Worm (Caenorhabditis elegans) whole organism, young adult: ENCODE results near the gene dot-1.4.

Experiments used
- B0336.3 ChIP-seq: fragments of 200-800 bp; sonication (Bioruptor generic); IDR thresholded peaks from 2 replicates; pipeline ENCODE4 v1.3.6; 2022; ENCODE audit warnings: missing genetic modification characterization, missing compliant biosample characterization
- F10E7.11 ChIP-seq: sonication (generic microtip); optimal IDR thresholded peaks from 2 replicates; lab custom pipeline; 2017; ENCODE audit warnings: mild to moderate bottlenecking, missing genetic modification characterization, moderate library complexity, missing compliant biosample characterization
- F23B12.7 ChIP-seq: sonication (generic microtip); optimal IDR thresholded peaks from 2 replicates; lab custom pipeline; 2017; ENCODE audit warnings: missing genetic modification characterization, mild to moderate bottlenecking, missing compliant biosample characterization, antibody characterized with exemption, moderate library complexity; ENCODE audit not compliant: insufficient read depth
- F57C9.4 ChIP-seq: sonication (generic microtip); optimal IDR thresholded peaks from 2 replicates; lab custom pipeline; 2017; ENCODE audit warnings: mild to moderate bottlenecking, missing genetic modification characterization, missing compliant biosample characterization
- K11D2.4 ChIP-seq: fragments of 200-800 bp; sonication (Bioruptor generic); IDR thresholded peaks from 2 replicates; pipeline ENCODE4 v1.3.6; 2022; ENCODE audit warnings: missing genetic modification reagents, missing genetic modification characterization, missing compliant biosample characterization
- aptf-2 ChIP-seq: fragments of 200-800 bp; sonication (Bioruptor generic); conservative IDR thresholded peaks from 2 replicates; pipeline ENCODE4 v1.3.6; 2022; ENCODE audit warnings: missing genetic modification reagents, missing genetic modification characterization, missing compliant biosample characterization
- aptf-3 ChIP-seq: fragments of 200-800 bp; sonication (Bioruptor generic); IDR thresholded peaks from 2 replicates; pipeline ENCODE4 v1.3.6; 2022; ENCODE audit warnings: missing genetic modification characterization, missing compliant biosample characterization
- attf-3 ChIP-seq: fragments of 200-800 bp; sonication (Bioruptor generic); conservative IDR thresholded peaks from 2 replicates; pipeline ENCODE4 v1.3.6; 2022; ENCODE audit warnings: missing genetic modification reagents, missing genetic modification characterization, missing compliant biosample characterization
- bed-1 ChIP-seq: fragments of 200-800 bp; sonication (Bioruptor generic); IDR thresholded peaks from 2 replicates; pipeline ENCODE4 v1.3.6; 2022; ENCODE audit warnings: missing genetic modification reagents, missing genetic modification characterization, missing compliant biosample characterization
- cebp-1 ChIP-seq, 2 experiments: fragments of 200-800 bp in 1 of 2; sonication (Bioruptor generic) in 1 of 2; sonication (generic microtip) in 1 of 2; IDR thresholded peaks in 1 of 2; optimal IDR thresholded peaks in 1 of 2; 2 replicates each; pipeline versions ENCODE4 v1.3.6 to Lab custom; 2017 to 2022; ENCODE audit warnings: missing compliant biosample characterization in 2 of 2, missing genetic modification characterization in 2 of 2, mild to moderate bottlenecking in 1 of 2, missing genetic modification reagents in 1 of 2, moderate library complexity in 1 of 2
- ceh-58 ChIP-seq: fragments of 200-800 bp; sonication (Bioruptor generic); IDR thresholded peaks from 2 replicates; pipeline ENCODE4 v1.3.6; 2022; ENCODE audit warnings: missing genetic modification characterization, missing compliant biosample characterization
- egl-18 ChIP-seq: fragments of 200-800 bp; sonication (Bioruptor generic); IDR thresholded peaks from 2 replicates; pipeline ENCODE4 v1.3.6; 2022; ENCODE audit warnings: missing genetic modification reagents, missing genetic modification characterization, missing compliant biosample characterization
- egrh-3 ChIP-seq: fragments of 200-800 bp; sonication (Bioruptor generic); IDR thresholded peaks from 2 replicates; pipeline ENCODE4 v1.3.6; 2022; ENCODE audit warnings: missing genetic modification reagents, missing genetic modification characterization, missing compliant biosample characterization
- ets-4 ChIP-seq: fragments of 200-800 bp; sonication (Bioruptor generic); optimal IDR thresholded peaks from 2 replicates; lab custom pipeline; 2018; ENCODE audit warnings: mild to moderate bottlenecking, missing genetic modification characterization, missing compliant biosample characterization
- hmg-1.2 ChIP-seq: fragments of 200-800 bp; sonication (Bioruptor generic); IDR thresholded peaks from 2 replicates; pipeline ENCODE4 v1.3.6; 2022; ENCODE audit warnings: missing genetic modification reagents, missing genetic modification characterization, missing compliant biosample characterization
- let-526 ChIP-seq: fragments of 200-800 bp; sonication (Bioruptor generic); IDR thresholded peaks from 2 replicates; pipeline ENCODE4 v1.3.6; 2022; ENCODE audit warnings: missing genetic modification reagents, missing genetic modification characterization, missing compliant biosample characterization
- lin-26 ChIP-seq: fragments of 200-800 bp; sonication (Bioruptor generic); IDR thresholded peaks from 2 replicates; pipeline ENCODE4 v1.3.6; 2022; ENCODE audit warnings: missing genetic modification reagents, missing genetic modification characterization, missing compliant biosample characterization
- madf-6 ChIP-seq: fragments of 200-800 bp; sonication (Bioruptor generic); IDR thresholded peaks from 2 replicates; pipeline ENCODE4 v1.3.6; 2022; ENCODE audit warnings: missing genetic modification reagents, missing genetic modification characterization, missing compliant biosample characterization
- mxl-1 ChIP-seq: sonication (generic microtip); optimal IDR thresholded peaks from 2 replicates; lab custom pipeline; 2016; ENCODE audit warnings: missing genetic modification characterization, missing compliant biosample characterization
- nfyb-1 ChIP-seq: fragments of 200-800 bp; sonication (Bioruptor generic); IDR thresholded peaks from 2 replicates; pipeline ENCODE4 v1.3.6; 2022; ENCODE audit warnings: missing genetic modification reagents, missing genetic modification characterization, missing compliant biosample characterization
- nhr-179 ChIP-seq: sonication (generic microtip); optimal IDR thresholded peaks from 2 replicates; lab custom pipeline; 2016; ENCODE audit warnings: mild to moderate bottlenecking, missing genetic modification characterization, missing compliant biosample characterization
- nhr-80 ChIP-seq: sonication (generic microtip); optimal IDR thresholded peaks from 2 replicates; lab custom pipeline; 2016; ENCODE audit warnings: missing genetic modification characterization, missing compliant biosample characterization
- pbrm-1 ChIP-seq: fragments of 200-800 bp; sonication (Bioruptor generic); IDR thresholded peaks from 2 replicates; pipeline ENCODE4 v1.3.6; 2022; ENCODE audit warnings: missing genetic modification reagents, missing genetic modification characterization, missing compliant biosample characterization
- rcor-1 ChIP-seq: fragments of 200-800 bp; sonication (Bioruptor generic); IDR thresholded peaks from 2 replicates; pipeline ENCODE4 v1.3.6; 2022; ENCODE audit warnings: missing genetic modification reagents, missing genetic modification characterization, missing compliant biosample characterization
- repo-1 ChIP-seq: sonication (generic microtip); optimal IDR thresholded peaks from 2 replicates; lab custom pipeline; 2017; ENCODE audit warnings: mild to moderate bottlenecking, missing genetic modification characterization, missing compliant biosample characterization
- snpc-1.1 ChIP-seq: sonication (generic microtip); optimal IDR thresholded peaks from 2 replicates; lab custom pipeline; 2017; ENCODE audit warnings: missing genetic modification characterization, mild to moderate bottlenecking, missing compliant biosample characterization, antibody characterized with exemption, moderate library complexity, missing genotype, missing genetic modification reagents; ENCODE audit not compliant: insufficient read depth
- snpc-3.4 ChIP-seq: sonication (generic microtip); optimal IDR thresholded peaks from 2 replicates; lab custom pipeline; 2017; ENCODE audit warnings: missing genetic modification characterization, mild to moderate bottlenecking, missing compliant biosample characterization, antibody characterized with exemption, moderate library complexity, missing genotype, missing genetic modification reagents
- snpc-4 ChIP-seq, 5 experiments: fragments of 150-350 bp in 1 of 5; sonication (generic microtip) in 4 of 5; optimal IDR thresholded peaks; 2 replicates each; lab custom pipeline; 2014 to 2018; ENCODE audit warnings: missing genetic modification characterization in 5 of 5, missing biosample characterization in 3 of 5, antibody characterized with exemption in 2 of 5, mild to moderate bottlenecking in 2 of 5, missing compliant biosample characterization in 2 of 5, missing genotype in 2 of 5, moderate library complexity in 2 of 5, missing genetic modification reagents in 1 of 5
- unc-62 ChIP-seq: fragments of 150-350 bp; optimal IDR thresholded peaks from 2 replicates; lab custom pipeline; 2014; ENCODE audit warnings: missing biosample characterization, missing genetic modification reagents, missing genetic modification characterization
- ztf-26 ChIP-seq: sonication (generic microtip); optimal IDR thresholded peaks from 2 replicates; lab custom pipeline; 2017; ENCODE audit warnings: missing genetic modification characterization, missing compliant biosample characterization

dot-1.4 gene

DNA sequence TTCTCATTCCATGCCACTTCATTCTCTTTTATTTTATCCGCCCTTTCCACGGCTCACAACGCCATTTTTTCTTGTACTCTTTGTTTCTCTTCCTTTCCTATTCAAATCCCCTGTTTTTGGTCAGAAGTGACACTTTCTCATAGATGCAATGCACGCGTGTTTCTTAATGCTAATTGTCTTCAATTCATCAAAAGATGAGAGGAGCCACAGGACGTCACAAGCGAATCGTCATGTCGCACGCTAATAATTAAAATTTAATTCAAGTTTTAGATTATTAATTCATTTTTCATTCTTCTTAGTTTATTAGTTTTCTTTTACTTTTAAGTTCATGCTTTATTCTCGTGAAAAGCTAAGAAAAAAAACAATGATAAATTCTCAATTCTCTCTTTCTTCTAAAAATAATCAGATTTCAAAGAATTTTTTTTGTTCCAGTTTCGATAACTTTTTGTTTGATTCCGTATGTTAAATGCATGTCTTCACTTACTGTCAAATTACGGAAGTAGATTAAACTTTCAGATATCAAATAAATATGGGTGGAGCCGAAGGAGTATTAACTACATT is 10.7 kb downstream of the dot-1.4 start, which contains the start of gene Y62H9A.14 (continued):
- TF ChIP-seq aptf-2 (GFP tag; lab: Robert Waterston, UW): no peak

DNA sequence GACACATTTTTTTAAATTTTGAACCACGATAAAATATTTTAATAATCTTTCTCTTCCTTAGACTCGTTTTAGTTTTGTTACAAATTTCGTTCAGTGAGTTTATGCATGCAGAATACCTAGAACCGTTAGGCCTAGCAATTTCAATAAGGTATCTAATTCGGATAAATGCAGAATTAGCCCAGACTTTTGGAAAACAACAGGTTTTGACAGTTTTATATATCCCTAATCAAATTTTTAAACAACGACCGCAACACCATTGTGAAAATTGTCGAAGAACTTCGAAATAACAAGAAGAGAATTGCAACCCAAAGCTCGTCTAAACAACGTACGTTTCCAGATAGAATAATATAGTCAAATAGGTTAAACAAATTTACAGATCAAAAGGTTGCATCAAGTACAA is 13.5 kb downstream of the dot-1.4 start, which contains the start of gene Y62H9A.16:
Gene Y62H9A.16 (plus strand): TSS at position 301 of the 400 bp plus-strand sequence.
- no peak for TF ChIP-seq cebp-1 (GFP tag; IDR thresholded peaks at IDR 0.05; lab: Robert Waterston, UW)
- no peak for TF ChIP-seq cebp-1 (tag; optimal IDR thresholded peaks at IDR 0.05; lab: Kevin White, UChicago)
- no peak for TF ChIP-seq snpc-3.4 (tag; lab: Kevin White, UChicago)
- TF ChIP-seq madf-6 (GFP tag; lab: Robert Waterston, UW): no peak
- no peak for TF ChIP-seq B0336.3 (GFP tag; lab: Robert Waterston, UW)
- no peak for TF ChIP-seq bed-1 (GFP tag; lab: Robert Waterston, UW)
- no peak for TF ChIP-seq lin-26

- no peak for TF ChIP-seq hmg-1.2 (GFP tag; lab: Robert Waterston, UW)
- TF ChIP-seq egrh-3 (GFP tag; lab: Robert Waterston, UW): no peak
- no peak for TF ChIP-seq unc-62 (GFP tag; lab: Kevin White, UChicago)
- TF ChIP-seq attf-3: no peak
- no peak for TF ChIP-seq ceh-58 (GFP tag; lab: Robert Waterston, UW)
- TF ChIP-seq F10E7.11 (tag; lab: Kevin White, UChicago): no peak
- TF ChIP-seq K11D2.4 (GFP tag; lab: Robert Waterston, UW): no peak
- TF ChIP-seq rcor-1 (GFP tag; lab: Robert Waterston, UW): no peak
- no peak for TF ChIP-seq aptf-3 (GFP tag; lab: Robert Waterston, UW)
- TF ChIP-seq nfyb-1 (GFP tag; lab: Robert Waterston, UW): no peak
- no peak for TF ChIP-seq F57C9.4
Measured at ce11 chrX:11916705-11917104, 14.8 kb downstream of the dot-1.4 start, which contains the start of gene Y62H9A.13. TSS of gene Y62H9A.13 (plus strand) at chrX:11917005.

ce11 chrX:11913824-11914223 is 17.6 kb downstream of the dot-1.4 start, which contains the start of gene Y62H9A.12:
TSS of gene Y62H9A.12 (plus strand) at chrX:11914124.
- no peak for TF ChIP-seq ets-4 (GFP tag; lab: Kevin White, UChicago)
- no peak for TF ChIP-seq nhr-179 (tag; lab: Kevin White, UChicago)
- TF ChIP-seq pbrm-1 (GFP tag; lab: Robert Waterston, UW): no peak
- TF ChIP-seq snpc-4 (GFP tag; optimal IDR thresholded peaks at IDR 0.05; lab: Kevin White, UChicago): no peak
- no peak for TF ChIP-seq snpc-4 (tag; optimal IDR thresholded peaks at IDR 0.05; lab: Kevin White, UChicago)
- TF ChIP-seq snpc-1.1: no peak
- no peak for TF ChIP-seq F23B12.7 (tag; lab: Kevin White, UChicago)
- TF ChIP-seq let-526 (GFP tag; lab: Robert Waterston, UW): no peak

ce11 chrX:11910046-11910445 is 21.4 kb downstream of the dot-1.4 start, which contains the start of gene Y62H9A.15:
TSS of gene Y62H9A.15 (minus strand) at chrX:11910145.
- TF ChIP-seq madf-6 (GFP tag; lab: Robert Waterston, UW) (no peak), nhr-80 (tag; lab: Kevin White, UChicago) (peak; percentile 15)

DNA sequence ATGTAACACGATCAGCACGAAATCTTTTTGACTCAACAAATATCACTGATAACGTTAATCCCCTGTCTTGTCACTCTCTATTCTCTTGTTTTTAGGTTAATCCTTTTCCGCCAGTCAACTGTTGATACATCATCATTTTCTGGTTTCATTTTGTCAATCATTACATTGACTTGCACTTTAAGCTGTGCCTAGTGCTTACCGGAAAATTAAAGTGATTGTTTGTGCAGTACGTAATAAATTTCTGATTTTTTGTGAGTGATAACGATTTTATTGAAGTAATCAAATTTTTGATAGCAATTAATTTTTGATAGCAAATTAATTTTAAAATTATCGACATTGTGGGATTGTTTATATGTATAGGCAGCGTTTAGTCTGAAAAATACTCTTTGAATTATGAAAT is 22.3 kb downstream of the dot-1.4 start:
- TF ChIP-seq bed-1 (GFP tag; lab: Robert Waterston, UW) (no peak), mxl-1 (tag; lab: Kevin White, UChicago) (no peak), ets-4 (GFP tag; lab: Kevin White, UChicago) (peak; percentile 35), nhr-80 (tag; lab: Kevin White, UChicago) (peak; percentile 66), egl-18 (GFP tag; lab: Robert Waterston, UW) (no peak), ztf-26 (tag; lab: Kevin White, UChicago) (no peak), repo-1 (tag; lab: Kevin White, UChicago) (no peak)
